Worm (Caenorhabditis elegans) whole organism, L1 larva: ENCODE measurements around the gene nhl-2.
A peak's percentile ranks its signal among the peaks of the same experiment; 100 is the strongest.

ENCODE experiments used
- aha-1 ChIP-seq: fragments of 150-350 bp; optimal IDR thresholded peaks from 2 replicates; lab custom pipeline; 2014; ENCODE audit warnings: missing biosample characterization, missing genetic modification characterization
- dpl-1 ChIP-seq, 3 experiments: fragments of 150-350 bp in 2 of 3; sonication (generic microtip) in 1 of 3; optimal IDR thresholded peaks; 2 replicates each; lab custom pipeline; 2014 to 2017; ENCODE audit warnings: missing biosample characterization in 3 of 3, missing genetic modification characterization in 3 of 3, missing genetic modification reagents in 3 of 3
- fkh-10 ChIP-seq: sonication (generic microtip); optimal IDR thresholded peaks from 2 replicates; lab custom pipeline; 2017; ENCODE audit warnings: missing biosample characterization, missing genetic modification reagents, missing genetic modification characterization
- fkh-8 ChIP-seq: sonication (generic microtip); optimal IDR thresholded peaks from 2 replicates; lab custom pipeline; 2016; ENCODE audit warnings: mild to moderate bottlenecking, missing genetic modification characterization, missing compliant biosample characterization
- lsy-2 ChIP-seq, 2 experiments: fragments of 150-350 bp; optimal IDR thresholded peaks; 2 replicates each; lab custom pipeline; 2014; ENCODE audit warnings: missing biosample characterization in 2 of 2, missing genetic modification characterization in 2 of 2
- mef-2 ChIP-seq: fragments of 150-350 bp; optimal IDR thresholded peaks from 2 replicates; lab custom pipeline; 2014; ENCODE audit warnings: missing biosample characterization, missing genetic modification characterization
- nhr-12 ChIP-seq: sonication (generic microtip); optimal IDR thresholded peaks from 2 replicates; lab custom pipeline; 2017; ENCODE audit warnings: missing biosample characterization, missing genetic modification characterization
- nhr-28 ChIP-seq: fragments of 150-350 bp; optimal IDR thresholded peaks from 2 replicates; lab custom pipeline; 2014; ENCODE audit warnings: missing biosample characterization, missing genetic modification characterization
- snpc-4 ChIP-seq: fragments of 150-350 bp; optimal IDR thresholded peaks from 2 replicates; lab custom pipeline; 2014; ENCODE audit warnings: missing biosample characterization, missing genetic modification characterization
- ztf-11 ChIP-seq, 2 experiments: sonication (generic microtip); optimal IDR thresholded peaks; 2 replicates each; lab custom pipeline; 2016 to 2017; ENCODE audit warnings: missing genetic modification characterization in 2 of 2, missing biosample characterization in 1 of 2, missing compliant biosample characterization in 1 of 2

- no peak for TF ChIP-seq snpc-4 (tag; lab: Kevin White, UChicago)
- TF ChIP-seq mef-2 (tag; lab: Kevin White, UChicago): no peak
- no peak for TF ChIP-seq nhr-12 (tag; lab: Kevin White, UChicago)
- peak in 1 of 2 experiments; percentile 39 for TF ChIP-seq ztf-11 (tag; optimal IDR thresholded peaks at IDR 0.05; lab: Kevin White, UChicago)
- peak in 2 of 3 experiments; percentile 4 to 17 for TF ChIP-seq dpl-1 (GFP tag; optimal IDR thresholded peaks at IDR 0.05; lab: Kevin White, UChicago)
- TF ChIP-seq lsy-2 (tag; optimal IDR thresholded peaks at IDR 0.05; lab: Kevin White, UChicago): peak in 1 of 2 experiments; percentile 35
- no peak for TF ChIP-seq aha-1 (tag; lab: Kevin White, UChicago)
- TF ChIP-seq fkh-8 (tag; lab: Kevin White, UChicago): no peak
- no peak for TF ChIP-seq fkh-10 (GFP tag; lab: Kevin White, UChicago)
- no peak for TF ChIP-seq nhr-28 (tag; lab: Kevin White, UChicago)
Measured at ce11 chrIII:4861744-4862401, 37.0 kb downstream of the nhl-2 start, which contains the start of the genes C35D10.10 and C35D10.5.
